Worm (Caenorhabditis elegans) whole organism, L3 larva: Measurements from ENCODE around the gene clc-2.

Experiments
- R02D3.7 ChIP-seq: fragments of 150-350 bp; optimal IDR thresholded peaks from 2 replicates; lab custom pipeline; 2014; ENCODE audit warnings: missing biosample characterization, missing genetic modification characterization
- ZK546.5 ChIP-seq: sonication (generic microtip); optimal IDR thresholded peaks from 2 replicates; lab custom pipeline; 2017; ENCODE audit warnings: missing biosample characterization, missing genetic modification characterization
- aly-2 ChIP-seq: fragments of 150-350 bp; optimal IDR thresholded peaks from 2 replicates; lab custom pipeline; 2014; ENCODE audit warnings: missing biosample characterization, missing genetic modification characterization
- ama-1 ChIP-seq: fragments of 150-350 bp; optimal IDR thresholded peaks from 2 replicates; lab custom pipeline; 2018
- ceh-28 ChIP-seq: fragments of 150-350 bp; optimal IDR thresholded peaks from 2 replicates; lab custom pipeline; 2014; ENCODE audit warnings: missing biosample characterization, missing genetic modification reagents, missing genetic modification characterization
- ceh-82 ChIP-seq: fragments of 150-350 bp; optimal IDR thresholded peaks from 2 replicates; lab custom pipeline; 2014; ENCODE audit warnings: missing biosample characterization, missing genetic modification characterization
- ceh-9 ChIP-seq: sonication (generic microtip); optimal IDR thresholded peaks from 2 replicates; lab custom pipeline; 2018; ENCODE audit warnings: missing biosample characterization, missing genetic modification characterization
- egl-5 ChIP-seq: fragments of 150-350 bp; optimal IDR thresholded peaks from 2 replicates; lab custom pipeline; 2017; ENCODE audit warnings: missing biosample characterization, missing genetic modification reagents, missing genetic modification characterization, inconsistent platforms
- elt-1 ChIP-seq: fragments of 150-350 bp; optimal IDR thresholded peaks from 2 replicates; lab custom pipeline; 2014; ENCODE audit warnings: missing biosample characterization, missing genetic modification characterization
- elt-2 ChIP-seq: sonication (generic microtip); optimal IDR thresholded peaks from 2 replicates; lab custom pipeline; 2016; ENCODE audit warnings: missing genetic modification reagents, mild to moderate bottlenecking, missing genetic modification characterization, missing compliant biosample characterization
- elt-3 ChIP-seq, 3 experiments: fragments of 150-350 bp in 1 of 3; sonication (generic microtip) in 2 of 3; optimal IDR thresholded peaks; 2 replicates in 2 of 3; 4 replicates in 1 of 3; lab custom pipeline; 2014 to 2017; ENCODE audit warnings: missing biosample characterization in 3 of 3, missing genetic modification characterization in 3 of 3
- eor-1 ChIP-seq, 2 experiments: fragments of 150-350 bp; optimal IDR thresholded peaks; 2 replicates each; lab custom pipeline; 2014 to 2018; ENCODE audit warnings: missing biosample characterization in 2 of 2, missing genetic modification characterization in 2 of 2
- fkh-10 ChIP-seq: sonication (generic microtip); optimal IDR thresholded peaks from 2 replicates; lab custom pipeline; 2017; ENCODE audit warnings: missing biosample characterization, missing genetic modification reagents, missing genetic modification characterization
- hmg-11 ChIP-seq: sonication (generic microtip); optimal IDR thresholded peaks from 2 replicates; lab custom pipeline; 2016; ENCODE audit warnings: missing genetic modification characterization, missing compliant biosample characterization
- jun-1 ChIP-seq: fragments of 150-350 bp; optimal IDR thresholded peaks from 2 replicates; lab custom pipeline; 2014; ENCODE audit warnings: missing biosample characterization, missing genetic modification reagents, missing genetic modification characterization
- lin-15B ChIP-seq: fragments of 150-350 bp; optimal IDR thresholded peaks from 2 replicates; lab custom pipeline; 2014; ENCODE audit warnings: missing biosample characterization, missing genetic modification characterization
- lin-39 ChIP-seq: fragments of 150-350 bp; optimal IDR thresholded peaks from 2 replicates; lab custom pipeline; 2018; ENCODE audit warnings: missing biosample characterization, missing genetic modification reagents, missing genetic modification characterization
- lsy-12 ChIP-seq: sonication (generic microtip); optimal IDR thresholded peaks from 2 replicates; lab custom pipeline; 2016; ENCODE audit warnings: mild to moderate bottlenecking, missing genetic modification characterization, missing compliant biosample characterization
- mdl-1 ChIP-seq: fragments of 150-350 bp; optimal IDR thresholded peaks from 2 replicates; lab custom pipeline; 2014; ENCODE audit warnings: missing biosample characterization, missing genetic modification characterization
- mml-1 ChIP-seq: fragments of 150-350 bp; sonication (generic microtip); optimal IDR thresholded peaks from 3 replicates; lab custom pipeline; 2014; ENCODE audit warnings: missing biosample characterization, missing genetic modification characterization
- nfya-1 ChIP-seq: sonication (generic microtip); optimal IDR thresholded peaks from 2 replicates; lab custom pipeline; 2017; ENCODE audit warnings: missing genetic modification characterization, mild to moderate bottlenecking, missing compliant biosample characterization, antibody characterized with exemption, moderate library complexity; ENCODE audit not compliant: insufficient read depth
- nhr-11 ChIP-seq: fragments of 150-350 bp; optimal IDR thresholded peaks from 2 replicates; lab custom pipeline; 2014; ENCODE audit warnings: missing biosample characterization, missing genetic modification characterization
- nhr-23 ChIP-seq: fragments of 150-350 bp; optimal IDR thresholded peaks from 2 replicates; lab custom pipeline; 2014; ENCODE audit warnings: missing biosample characterization, missing genetic modification reagents, missing genetic modification characterization
- nhr-237 ChIP-seq: fragments of 150-350 bp; optimal IDR thresholded peaks from 2 replicates; lab custom pipeline; 2014; ENCODE audit warnings: missing biosample characterization, missing genetic modification characterization
- nhr-25 ChIP-seq: sonication (generic microtip); optimal IDR thresholded peaks from 2 replicates; lab custom pipeline; 2017; ENCODE audit warnings: missing biosample characterization, missing genetic modification characterization
- nhr-28 ChIP-seq: fragments of 150-350 bp; optimal IDR thresholded peaks from 2 replicates; lab custom pipeline; 2014; ENCODE audit warnings: missing biosample characterization, missing genetic modification characterization
- nhr-43 ChIP-seq: sonication (generic microtip); optimal IDR thresholded peaks from 2 replicates; lab custom pipeline; 2016; ENCODE audit warnings: mild to moderate bottlenecking, missing genetic modification characterization, missing compliant biosample characterization; ENCODE audit not compliant: poor library complexity, severe bottlenecking
- nhr-76 ChIP-seq: fragments of 150-350 bp; sonication (generic microtip); optimal IDR thresholded peaks from 5 replicates; lab custom pipeline; 2014; ENCODE audit warnings: missing biosample characterization, missing genetic modification characterization
- nhr-77 ChIP-seq: fragments of 150-350 bp; optimal IDR thresholded peaks from 2 replicates; lab custom pipeline; 2014; ENCODE audit warnings: missing biosample characterization, missing genetic modification characterization
- pha-4 ChIP-seq: fragments of 150-350 bp; optimal IDR thresholded peaks from 2 replicates; lab custom pipeline; 2014; ENCODE audit warnings: missing biosample characterization, missing genetic modification reagents, missing genetic modification characterization
- pqm-1 ChIP-seq: fragments of 150-350 bp; optimal IDR thresholded peaks from 2 replicates; lab custom pipeline; 2017; ENCODE audit warnings: missing biosample characterization, missing genetic modification characterization, inconsistent platforms
- skn-1 ChIP-seq: fragments of 150-350 bp; optimal IDR thresholded peaks from 2 replicates; lab custom pipeline; 2014; ENCODE audit warnings: missing biosample characterization, missing genetic modification characterization
- snpc-4 ChIP-seq: fragments of 150-350 bp; optimal IDR thresholded peaks from 2 replicates; lab custom pipeline; 2014; ENCODE audit warnings: missing biosample characterization, missing genetic modification characterization
- tbx-2 ChIP-seq: sonication (generic microtip); optimal IDR thresholded peaks from 2 replicates; lab custom pipeline; 2016; ENCODE audit warnings: mild to moderate bottlenecking, missing genetic modification characterization, missing compliant biosample characterization
- unc-39 ChIP-seq: sonication (generic microtip); optimal IDR thresholded peaks from 4 replicates; lab custom pipeline; 2017; ENCODE audit warnings: missing biosample characterization, missing genetic modification characterization
- zag-1 ChIP-seq: fragments of 150-350 bp; optimal IDR thresholded peaks from 2 replicates; lab custom pipeline; 2014; ENCODE audit warnings: missing biosample characterization, missing genetic modification characterization
- ztf-11 ChIP-seq: fragments of 150-350 bp; optimal IDR thresholded peaks from 2 replicates; lab custom pipeline; 2014; ENCODE audit warnings: missing biosample characterization, missing genetic modification characterization
- ztf-4 ChIP-seq: fragments of 150-350 bp; optimal IDR thresholded peaks from 2 replicates; lab custom pipeline; 2014; ENCODE audit warnings: missing biosample characterization, missing genetic modification characterization

clc-2 gene

DNA sequence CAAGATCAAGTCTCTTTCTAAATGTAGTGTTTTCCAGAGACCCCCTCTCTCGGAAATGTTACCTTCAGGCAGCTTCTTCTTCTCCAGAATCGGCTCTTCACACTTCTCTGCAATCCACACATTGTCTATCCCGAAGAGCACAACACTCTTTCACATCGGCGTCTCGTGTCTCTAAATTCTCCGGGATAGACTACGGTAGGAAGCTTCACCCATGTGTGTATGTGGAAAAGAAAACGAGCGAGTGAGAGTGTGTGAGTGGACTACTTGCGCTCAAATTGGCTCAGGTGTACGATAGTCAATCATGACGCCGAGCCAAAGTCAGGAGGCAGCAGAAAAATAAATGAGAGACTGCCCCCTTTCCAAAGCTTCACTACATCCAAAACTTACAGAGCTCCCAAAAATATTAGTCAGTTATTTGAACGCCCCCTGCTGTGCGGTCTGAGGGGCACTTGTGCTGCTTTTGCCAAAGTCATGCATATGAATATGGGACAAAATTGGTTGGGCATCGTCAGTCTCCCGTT is 25.9 kb downstream of the clc-2 start:
- TF ChIP-seq nhr-28 (tag; lab: Kevin White, UChicago) (no peak), ceh-82 (no peak), nhr-76 (no peak), aly-2 (tag; lab: Kevin White, UChicago) (no peak), fkh-10 (GFP tag; lab: Kevin White, UChicago) (peak; percentile 22), lin-15B (tag; lab: Kevin White, UChicago) (no peak), nfya-1 (tag; lab: Kevin White, UChicago) (peak; percentile 50), nhr-237 (tag; lab: Kevin White, UChicago) (no peak)

DNA sequence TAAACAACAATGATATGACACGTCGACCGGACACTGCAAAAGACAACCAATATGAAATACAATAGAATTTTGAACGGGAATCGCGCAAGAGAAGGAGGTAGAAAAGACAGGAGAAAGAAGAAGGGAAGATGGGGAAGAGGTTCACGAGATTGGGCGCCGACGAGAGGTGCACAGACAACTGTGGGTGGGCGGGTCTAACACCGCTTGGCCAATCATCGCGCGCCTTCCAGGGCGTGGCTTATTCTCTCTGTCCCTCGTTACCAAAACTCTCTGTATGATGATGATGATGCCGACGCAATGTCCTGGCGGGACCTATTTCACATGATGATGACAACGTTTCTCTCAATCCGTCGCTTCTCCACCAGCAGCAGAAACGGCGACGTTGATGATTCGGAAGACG is 29.3 kb downstream of the clc-2 start:
- TF ChIP-seq nfya-1 (tag; lab: Kevin White, UChicago) (peak; percentile 93), pha-4 (tag; lab: Kevin White, UChicago) (peak; percentile 7), ZK546.5 (tag; lab: Kevin White, UChicago) (no peak)
- TF ChIP-seq, all 47 proteins: peak for 2

DNA sequence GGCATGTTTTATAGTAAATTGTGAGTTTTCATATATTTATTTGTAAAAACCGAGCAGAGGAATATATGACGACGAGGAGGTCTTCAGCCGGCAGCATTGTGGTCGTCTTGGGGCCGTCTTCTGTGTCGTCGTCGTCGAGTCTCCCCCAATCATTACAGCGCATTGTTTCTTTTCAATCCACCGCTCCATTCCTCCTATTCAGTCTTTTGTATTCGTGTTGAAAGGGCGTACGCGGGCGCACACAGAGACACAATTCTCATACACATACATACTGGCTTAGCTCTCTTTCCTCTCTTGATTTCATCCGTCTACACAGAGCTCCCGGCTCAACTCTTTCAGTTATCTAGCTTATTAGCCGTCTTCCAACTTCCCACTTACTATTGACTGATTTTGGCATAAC is 32.4 kb downstream of the clc-2 start, which contains the start of gene sox-2:
TSS of gene sox-2 (minus strand) at position 100 of the 400 bp plus-strand sequence.
- no peak for TF ChIP-seq ZK546.5 (tag; lab: Kevin White, UChicago)
- no peak for TF ChIP-seq zag-1 (tag; lab: Kevin White, UChicago)
- TF ChIP-seq R02D3.7 (tag; lab: Kevin White, UChicago), result no peak
- no peak for TF ChIP-seq nhr-237 (tag; lab: Kevin White, UChicago)
- TF ChIP-seq nhr-23, result no peak
- TF ChIP-seq nfya-1 (tag; lab: Kevin White, UChicago), result no peak
- TF ChIP-seq nhr-28 (tag; lab: Kevin White, UChicago), result no peak

DNA sequence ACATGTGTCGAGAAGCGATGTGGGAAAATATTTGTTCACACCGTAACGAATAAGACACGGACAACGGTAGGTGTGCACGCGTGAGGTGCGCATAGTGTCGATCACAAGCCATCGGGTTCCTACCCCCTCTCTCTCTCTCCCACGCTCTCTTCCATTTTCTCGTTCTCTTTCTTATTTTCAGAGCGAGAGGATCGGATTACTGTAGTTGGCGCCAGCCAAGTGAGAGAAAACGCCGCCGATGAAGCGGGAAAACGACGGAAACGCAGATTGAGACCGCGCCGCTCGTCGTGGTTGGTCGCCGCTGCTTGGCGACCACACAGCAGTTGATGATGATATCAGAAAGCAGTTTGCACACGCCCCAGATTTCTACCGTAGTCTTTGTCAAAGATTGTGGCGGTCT is 33.1 kb downstream of the clc-2 start:
- TF ChIP-seq nhr-28 (tag; lab: Kevin White, UChicago), result no peak
- no peak for TF ChIP-seq lin-39
- no peak for TF ChIP-seq tbx-2
- no peak for TF ChIP-seq ceh-28 (tag; lab: Kevin White, UChicago)
- TF ChIP-seq nfya-1 (tag; lab: Kevin White, UChicago), result peak; percentile 92
- TF ChIP-seq nhr-11 (tag; lab: Kevin White, UChicago), result no peak
- TF ChIP-seq skn-1 (tag; lab: Kevin White, UChicago), result no peak

DNA sequence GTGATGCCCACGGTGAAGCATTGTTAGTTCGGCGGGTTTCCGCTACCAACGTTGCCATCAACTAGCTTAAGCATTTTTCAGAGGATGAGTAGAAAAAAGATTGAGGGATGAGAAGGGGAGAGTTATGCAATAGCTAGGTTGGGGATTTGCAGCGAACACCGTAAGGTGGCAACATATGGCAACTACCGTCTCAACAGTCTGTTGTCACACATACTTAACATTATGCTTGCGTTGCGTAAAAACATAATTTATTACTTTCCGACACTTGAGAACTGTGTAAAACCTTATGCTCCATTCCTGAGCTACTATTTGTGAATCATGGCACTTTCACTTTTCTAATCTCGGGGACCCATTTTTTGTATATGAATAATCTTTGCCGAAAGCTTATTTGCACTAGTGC is 35.4 kb downstream of the clc-2 start:
- TF ChIP-seq nhr-11 (tag; lab: Kevin White, UChicago) (no peak), ama-1 (lab: Kevin White, UChicago) (no peak), aly-2 (tag; lab: Kevin White, UChicago) (no peak), lsy-12 (tag; lab: Kevin White, UChicago) (no peak), elt-1 (no peak), eor-1 (tag; optimal IDR thresholded peaks at IDR 0.05; lab: Kevin White, UChicago) (no peak), lin-39 (no peak), R02D3.7 (tag; lab: Kevin White, UChicago) (no peak), zag-1 (tag; lab: Kevin White, UChicago) (no peak), pqm-1 (no peak), nhr-237 (tag; lab: Kevin White, UChicago) (no peak), skn-1 (tag; lab: Kevin White, UChicago) (no peak), mdl-1 (tag; lab: Kevin White, UChicago) (no peak), nhr-25 (tag; lab: Kevin White, UChicago) (no peak), elt-2 (tag; lab: Kevin White, UChicago) (no peak), nhr-76 (no peak), mml-1 (no peak)

DNA sequence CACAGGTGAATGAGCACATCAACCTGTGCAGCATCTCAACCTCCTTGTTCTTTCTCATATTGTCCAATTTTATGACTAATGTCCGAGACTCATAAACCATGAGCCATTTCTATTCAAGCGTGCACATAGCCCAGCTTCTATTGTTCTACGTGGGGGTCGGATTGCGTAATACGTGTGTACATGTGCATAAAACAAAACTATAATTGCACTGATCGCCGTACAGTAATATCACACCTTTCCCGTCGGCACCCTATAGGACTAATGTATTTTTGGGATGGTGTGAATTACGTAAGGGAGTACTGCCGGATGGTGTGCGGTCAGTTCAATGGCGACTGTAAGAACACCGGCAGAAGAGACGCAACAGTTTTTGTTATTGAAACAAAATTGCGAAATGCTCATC is 38.6 kb downstream of the clc-2 start:
- TF ChIP-seq zag-1 (tag; lab: Kevin White, UChicago) (no peak), nhr-237 (tag; lab: Kevin White, UChicago) (no peak)

DNA sequence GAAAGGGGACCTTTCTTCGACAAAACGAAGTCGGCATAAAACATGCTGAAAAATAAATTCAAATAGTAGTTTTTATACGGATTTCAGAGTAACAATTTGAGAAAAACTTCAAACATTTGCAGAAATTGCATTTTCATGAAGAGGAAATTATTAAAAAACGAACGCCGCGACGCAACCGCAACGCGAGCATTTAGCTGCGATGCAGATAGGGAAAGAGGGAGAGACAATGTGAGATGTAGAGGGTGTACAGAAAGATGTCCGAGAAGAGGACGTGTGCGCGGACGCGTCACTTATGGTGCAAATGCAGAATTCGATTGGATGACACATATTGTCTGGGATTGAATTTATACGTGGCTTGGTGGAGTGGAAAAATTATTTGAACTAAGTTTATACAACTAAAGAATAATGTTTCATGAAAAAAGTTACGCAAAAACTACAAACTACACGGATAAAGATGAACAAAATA is 43.7 kb downstream of the clc-2 start, which contains the start of gene coh-1:
TSS of gene coh-1 (minus strand) at position 51 of the 466 bp plus-strand sequence.
- TF ChIP-seq nhr-23 (peak; percentile 77), ceh-9 (no peak), pha-4 (tag; lab: Kevin White, UChicago) (peak; percentile 63), skn-1 (tag; lab: Kevin White, UChicago) (peak; percentile 1), ceh-28 (tag; lab: Kevin White, UChicago) (peak; percentile 8), lin-15B (tag; lab: Kevin White, UChicago) (peak; percentile 45), snpc-4 (peak; percentile 37), egl-5 (tag; lab: Kevin White, UChicago) (peak; percentile 31), lin-39 (peak; percentile 78), nhr-25 (tag; lab: Kevin White, UChicago) (peak; percentile 68), elt-2 (tag; lab: Kevin White, UChicago) (peak; percentile 23), elt-3 (tag; optimal IDR thresholded peaks at IDR 0.05; lab: Kevin White, UChicago) (no peak), ztf-4 (tag; lab: Kevin White, UChicago) (no peak), unc-39 (tag; lab: Kevin White, UChicago) (no peak), hmg-11 (tag; lab: Kevin White, UChicago) (peak; percentile 87), jun-1 (tag; lab: Kevin White, UChicago) (peak; percentile 38), nhr-76 (no peak), nfya-1 (tag; lab: Kevin White, UChicago) (peak; percentile 77), ztf-11 (tag; lab: Kevin White, UChicago) (no peak), nhr-77 (tag; lab: Kevin White, UChicago) (no peak), nhr-43 (peak; percentile 33)
